Worm (Caenorhabditis elegans) whole organism, young adult: ENCODE measurements around the gene myrf-1.

Experiments
- B0019.2 ChIP-seq: fragments of 200-800 bp; sonication (Bioruptor generic); conservative IDR thresholded peaks from 2 replicates; pipeline ENCODE4 v1.3.6; 2022; ENCODE audit warnings: missing genetic modification reagents, missing genetic modification characterization, missing compliant biosample characterization
- B0035.1 ChIP-seq: sonication (generic microtip); optimal IDR thresholded peaks from 2 replicates; lab custom pipeline; 2016; ENCODE audit warnings: missing genetic modification characterization, mild to moderate bottlenecking, missing compliant biosample characterization, missing genotype, missing genetic modification reagents
- B0336.3 ChIP-seq: fragments of 200-800 bp; sonication (Bioruptor generic); IDR thresholded peaks from 2 replicates; pipeline ENCODE4 v1.3.6; 2022; ENCODE audit warnings: missing genetic modification characterization, missing compliant biosample characterization
- C17E4.6 ChIP-seq: fragments of 200-800 bp; sonication (Bioruptor generic); IDR thresholded peaks from 2 replicates; pipeline ENCODE4 v1.3.6; 2022; ENCODE audit warnings: missing genetic modification reagents, missing genetic modification characterization, missing compliant biosample characterization
- D2030.7 ChIP-seq: fragments of 200-800 bp; sonication (Bioruptor generic); IDR thresholded peaks from 2 replicates; pipeline ENCODE4 v1.3.6; 2022; ENCODE audit warnings: missing genetic modification reagents, missing genetic modification characterization, missing compliant biosample characterization
- F10E7.11 ChIP-seq: sonication (generic microtip); optimal IDR thresholded peaks from 2 replicates; lab custom pipeline; 2017; ENCODE audit warnings: mild to moderate bottlenecking, missing genetic modification characterization, moderate library complexity, missing compliant biosample characterization
- F33H1.4 ChIP-seq: fragments of 200-800 bp; sonication (Bioruptor generic); IDR thresholded peaks from 2 replicates; pipeline ENCODE4 v1.3.6; 2022; ENCODE audit warnings: missing genetic modification reagents, missing genetic modification characterization, missing compliant biosample characterization
- F37B4.10 ChIP-seq: fragments of 200-800 bp; sonication (Bioruptor generic); IDR thresholded peaks from 2 replicates; pipeline ENCODE4 v1.3.6; 2022; ENCODE audit warnings: missing genetic modification characterization, missing compliant biosample characterization
- F49E8.2 ChIP-seq: sonication (generic microtip); optimal IDR thresholded peaks from 3 replicates; lab custom pipeline; 2017; ENCODE audit warnings: missing genetic modification characterization, mild to moderate bottlenecking, missing compliant biosample characterization, antibody characterized with exemption, moderate library complexity; ENCODE audit not compliant: insufficient read depth
- F57A8.1 ChIP-seq: fragments of 200-800 bp; sonication (Bioruptor generic); optimal IDR thresholded peaks from 2 replicates; lab custom pipeline; 2018; ENCODE audit warnings: mild to moderate bottlenecking, missing genetic modification characterization, moderate library complexity, missing compliant biosample characterization
- T07F8.4 ChIP-seq: sonication (generic microtip); optimal IDR thresholded peaks from 2 replicates; lab custom pipeline; 2016; ENCODE audit warnings: mild to moderate bottlenecking, missing genetic modification characterization, moderate library complexity, missing compliant biosample characterization
- Y53F4B.3 ChIP-seq: fragments of 200-800 bp; sonication (Bioruptor generic); IDR thresholded peaks from 2 replicates; pipeline ENCODE4 v1.3.6; 2022; ENCODE audit warnings: missing genetic modification reagents, missing genetic modification characterization, missing compliant biosample characterization
- ama-1 ChIP-seq, 3 experiments: fragments of 150-350 bp in 1 of 3; sonication (generic microtip) in 2 of 3; optimal IDR thresholded peaks; 2 replicates each; lab custom pipeline; 2014 to 2018; ENCODE audit warnings: missing biosample characterization in 2 of 3, missing genetic modification characterization in 2 of 3, missing genetic modification reagents in 2 of 3
- attf-3 ChIP-seq: fragments of 200-800 bp; sonication (Bioruptor generic); conservative IDR thresholded peaks from 2 replicates; pipeline ENCODE4 v1.3.6; 2022; ENCODE audit warnings: missing genetic modification reagents, missing genetic modification characterization, missing compliant biosample characterization
- attf-5 ChIP-seq: fragments of 200-800 bp; sonication (Bioruptor generic); optimal IDR thresholded peaks from 2 replicates; lab custom pipeline; 2018; ENCODE audit warnings: mild to moderate bottlenecking, missing genetic modification characterization, missing compliant biosample characterization
- attf-6 ChIP-seq: fragments of 200-800 bp; sonication (Bioruptor generic); IDR thresholded peaks from 2 replicates; pipeline ENCODE4 v1.3.6; 2022; ENCODE audit warnings: missing genetic modification reagents, missing genetic modification characterization, missing compliant biosample characterization
- ceh-100 ChIP-seq: fragments of 200-800 bp; sonication (Bioruptor generic); IDR thresholded peaks from 2 replicates; pipeline ENCODE4 v1.3.6; 2022; ENCODE audit warnings: missing genetic modification reagents, missing genetic modification characterization, missing compliant biosample characterization
- ceh-79 ChIP-seq: sonication (generic microtip); optimal IDR thresholded peaks from 2 replicates; lab custom pipeline; 2017; ENCODE audit warnings: mild to moderate bottlenecking, missing genetic modification characterization, missing compliant biosample characterization
- dpff-1 ChIP-seq: sonication (generic microtip); optimal IDR thresholded peaks from 2 replicates; lab custom pipeline; 2017; ENCODE audit warnings: mild to moderate bottlenecking, missing genetic modification characterization, missing compliant biosample characterization
- egl-18 ChIP-seq: fragments of 200-800 bp; sonication (Bioruptor generic); IDR thresholded peaks from 2 replicates; pipeline ENCODE4 v1.3.6; 2022; ENCODE audit warnings: missing genetic modification reagents, missing genetic modification characterization, missing compliant biosample characterization
- lag-1 ChIP-seq: fragments of 200-800 bp; sonication (Bioruptor generic); IDR thresholded peaks from 2 replicates; pipeline ENCODE4 v1.3.6; 2022; ENCODE audit warnings: missing genetic modification reagents, missing genetic modification characterization, missing compliant biosample characterization
- let-607 ChIP-seq, 2 experiments: fragments of 200-800 bp in 1 of 2; sonication (Bioruptor generic) in 1 of 2; sonication (generic microtip) in 1 of 2; optimal IDR thresholded peaks; 2 replicates each; lab custom pipeline; 2016 to 2018; ENCODE audit warnings: mild to moderate bottlenecking in 2 of 2, missing compliant biosample characterization in 2 of 2, missing genetic modification characterization in 2 of 2, moderate library complexity in 2 of 2, missing genotype in 1 of 2
- lin-26 ChIP-seq: fragments of 200-800 bp; sonication (Bioruptor generic); IDR thresholded peaks from 2 replicates; pipeline ENCODE4 v1.3.6; 2022; ENCODE audit warnings: missing genetic modification reagents, missing genetic modification characterization, missing compliant biosample characterization
- lir-1 ChIP-seq: fragments of 200-800 bp; sonication (Bioruptor generic); conservative IDR thresholded peaks from 2 replicates; pipeline ENCODE4 v1.3.6; 2022; ENCODE audit warnings: missing genetic modification reagents, missing genetic modification characterization, missing compliant biosample characterization
- lsl-1 ChIP-seq: fragments of 200-800 bp; sonication (Bioruptor generic); optimal IDR thresholded peaks from 2 replicates; lab custom pipeline; 2018; ENCODE audit warnings: mild to moderate bottlenecking, missing genetic modification characterization, moderate library complexity, missing compliant biosample characterization
- mcd-1 ChIP-seq: fragments of 200-800 bp; sonication (Bioruptor generic); IDR thresholded peaks from 2 replicates; pipeline ENCODE4 v1.3.6; 2022; ENCODE audit warnings: missing genetic modification reagents, missing genetic modification characterization, missing compliant biosample characterization
- mel-28 ChIP-seq: sonication (generic microtip); optimal IDR thresholded peaks from 2 replicates; lab custom pipeline; 2016; ENCODE audit warnings: borderline replicate concordance, mild to moderate bottlenecking, missing genetic modification characterization, missing compliant biosample characterization
- mxl-1 ChIP-seq: sonication (generic microtip); optimal IDR thresholded peaks from 2 replicates; lab custom pipeline; 2016; ENCODE audit warnings: missing genetic modification characterization, missing compliant biosample characterization
- nfya-2 ChIP-seq: fragments of 200-800 bp; sonication (Bioruptor generic); IDR thresholded peaks from 2 replicates; pipeline ENCODE4 v1.3.6; 2022; ENCODE audit warnings: missing genetic modification reagents, missing genetic modification characterization, missing compliant biosample characterization
- nhr-120 ChIP-seq: fragments of 200-800 bp; sonication (Bioruptor generic); IDR thresholded peaks from 2 replicates; pipeline ENCODE4 v1.3.6; 2022; ENCODE audit warnings: missing genetic modification characterization, missing compliant biosample characterization
- pbrm-1 ChIP-seq: fragments of 200-800 bp; sonication (Bioruptor generic); IDR thresholded peaks from 2 replicates; pipeline ENCODE4 v1.3.6; 2022; ENCODE audit warnings: missing genetic modification reagents, missing genetic modification characterization, missing compliant biosample characterization
- snpc-3.4 ChIP-seq: sonication (generic microtip); optimal IDR thresholded peaks from 2 replicates; lab custom pipeline; 2017; ENCODE audit warnings: missing genetic modification characterization, mild to moderate bottlenecking, missing compliant biosample characterization, antibody characterized with exemption, moderate library complexity, missing genotype, missing genetic modification reagents
- somi-1 ChIP-seq: fragments of 200-800 bp; sonication (Bioruptor generic); optimal IDR thresholded peaks from 2 replicates; lab custom pipeline; 2018; ENCODE audit warnings: mild to moderate bottlenecking, missing genetic modification characterization, missing compliant biosample characterization
- tbx-9 ChIP-seq: sonication (generic microtip); optimal IDR thresholded peaks from 2 replicates; lab custom pipeline; 2016; ENCODE audit warnings: borderline replicate concordance, missing genetic modification characterization, inconsistent platforms, missing compliant biosample characterization
- tlf-1 ChIP-seq: fragments of 200-800 bp; sonication (Bioruptor generic); optimal IDR thresholded peaks from 2 replicates; lab custom pipeline; 2018; ENCODE audit warnings: mild to moderate bottlenecking, missing genetic modification characterization, missing compliant biosample characterization
- xnd-1 ChIP-seq: sonication (generic microtip); optimal IDR thresholded peaks from 2 replicates; lab custom pipeline; 2016; ENCODE audit warnings: missing genotype, missing genetic modification reagents, missing genetic modification characterization, missing compliant biosample characterization
- zim-3 ChIP-seq: sonication (generic microtip); optimal IDR thresholded peaks from 2 replicates; lab custom pipeline; 2017; ENCODE audit warnings: mild to moderate bottlenecking, missing genetic modification characterization, moderate library complexity, missing compliant biosample characterization
- ztf-22 ChIP-seq: fragments of 200-800 bp; sonication (Bioruptor generic); optimal IDR thresholded peaks from 2 replicates; lab custom pipeline; 2018; ENCODE audit warnings: mild to moderate bottlenecking, missing genetic modification characterization, moderate library complexity, missing compliant biosample characterization
- ztf-3 ChIP-seq: fragments of 200-800 bp; sonication (Bioruptor generic); optimal IDR thresholded peaks from 2 replicates; lab custom pipeline; 2018; ENCODE audit warnings: mild to moderate bottlenecking, missing genetic modification characterization, missing compliant biosample characterization

myrf-1 gene

ce11 chrII:10542654-10543456 lies 40.5 kb upstream of the myrf-1 start (continued):
- TF ChIP-seq F49E8.2 (tag; lab: Kevin White, UChicago) (no peak), ceh-79 (tag; lab: Kevin White, UChicago) (no peak), ztf-3 (GFP tag; lab: Kevin White, UChicago) (no peak), nhr-120 (no peak), lir-1 (GFP tag; lab: Robert Waterston, UW) (no peak), mcd-1 (peak; percentile 38; the same call in 1 of the 2 replicates), B0019.2 (no peak), attf-5 (GFP tag; lab: Kevin White, UChicago) (peak; percentile 23), ztf-22 (GFP tag; lab: Kevin White, UChicago) (no peak), snpc-3.4 (tag; lab: Kevin White, UChicago) (no peak), egl-18 (GFP tag; lab: Robert Waterston, UW) (no peak), attf-6 (GFP tag; lab: Robert Waterston, UW) (no peak), pbrm-1 (GFP tag; lab: Robert Waterston, UW) (peak; percentile 33; the same call in 1 of the 2 replicates), xnd-1 (tag; lab: Kevin White, UChicago) (no peak), dpff-1 (tag; lab: Kevin White, UChicago) (no peak), ama-1 (optimal IDR thresholded peaks at IDR 0.05; lab: Kevin White, UChicago) (peak; percentile 93), ama-1 (GFP tag; optimal IDR thresholded peaks at IDR 0.05; lab: Kevin White, UChicago) (no peak), B0336.3 (GFP tag; lab: Robert Waterston, UW) (peak; percentile 48), F10E7.11 (peak; percentile 36), nfya-2 (no peak), let-607 (tag; optimal IDR thresholded peaks at IDR 0.05; lab: Kevin White, UChicago) (peak in 1 of 2 experiments; percentile 23), T07F8.4 (no peak), mxl-1 (tag; lab: Kevin White, UChicago) (no peak), ceh-100 (GFP tag; lab: Robert Waterston, UW) (no peak), zim-3 (tag; lab: Kevin White, UChicago) (peak; percentile 70), lsl-1 (GFP tag; lab: Kevin White, UChicago) (no peak), B0035.1 (tag; lab: Kevin White, UChicago) (no peak), lin-26 (peak; percentile 68), C17E4.6 (no peak), F33H1.4 (GFP tag; lab: Robert Waterston, UW) (no peak; the same call in 1 of the 2 replicates), Y53F4B.3 (GFP tag; lab: Robert Waterston, UW) (peak; percentile 3; the same call in 1 of the 2 replicates), lag-1 (GFP tag; lab: Robert Waterston, UW) (0 out of 2 replicates have a peak, but pooled peaks have one; percentile 10), attf-3 (GFP tag; lab: Robert Waterston, UW) (no peak; the same call in 1 of the 2 replicates), tbx-9 (tag; lab: Kevin White, UChicago) (no peak), F37B4.10 (GFP tag; lab: Robert Waterston, UW) (no peak), tlf-1 (GFP tag; lab: Kevin White, UChicago) (peak; percentile 31), somi-1 (GFP tag; lab: Kevin White, UChicago) (peak; percentile 32), F57A8.1 (GFP tag; lab: Kevin White, UChicago) (no peak), D2030.7 (GFP tag; lab: Robert Waterston, UW) (no peak), mel-28 (tag; lab: Kevin White, UChicago) (peak; percentile 63)
